Worm (Caenorhabditis elegans): ENCODE measurements around the gene ZK546.5.

DNA sequence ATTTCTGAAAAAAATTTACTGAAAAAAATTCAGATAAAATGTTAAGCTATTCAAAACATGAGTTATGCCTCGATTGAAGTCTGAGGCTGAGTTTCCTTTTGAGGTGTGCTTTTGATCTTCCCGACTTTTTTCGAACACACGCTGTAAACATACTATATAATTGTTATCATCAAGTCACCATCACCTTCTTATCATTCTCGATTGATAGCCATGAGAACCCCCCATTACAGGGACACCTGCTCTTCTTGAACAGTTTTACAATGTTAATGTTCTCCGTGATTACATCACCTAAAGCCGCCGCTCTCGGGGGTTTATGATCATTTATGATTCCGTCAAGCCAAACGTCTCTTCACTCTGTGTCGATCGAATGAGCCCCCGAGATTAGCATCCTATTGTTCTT, 48.5 kb downstream of the ZK546.5 start:
- no peak for TF ChIP-seq flt-1 (GFP tag; IDR thresholded peaks at IDR 0.05)
- no peak for TF ChIP-seq ztf-23 (GFP tag; IDR thresholded peaks at IDR 0.05)
- TF ChIP-seq med-1 (GFP tag; optimal IDR thresholded peaks at IDR 0.05; ENCODE audit: insufficient read depth) = no peak
- no peak for TF ChIP-seq ref-1 (GFP tag; conservative IDR thresholded peaks at IDR 0.05)
